Worm (Caenorhabditis elegans): ENCODE data around the gene M79.2.

The M79.2 gene

ce11 chrX:10591208-10591782 is 37.3 kb downstream of the M79.2 start:
- TF ChIP-seq snpc-4 (tag; optimal IDR thresholded peaks at IDR 0.05): no peak
- TF ChIP-seq C34B4.2 (tag; optimal IDR thresholded peaks at IDR 0.05): no peak
- TF ChIP-seq fos-1 (tag; optimal IDR thresholded peaks at IDR 0.05): no peak
- no peak for TF ChIP-seq ces-1 (GFP tag; optimal IDR thresholded peaks at IDR 0.05)
- TF ChIP-seq pax-3 (tag; optimal IDR thresholded peaks at IDR 0.05): no peak
- TF ChIP-seq mep-1 (tag; optimal IDR thresholded peaks at IDR 0.05): no peak
- no peak for TF ChIP-seq ceh-90 (tag; optimal IDR thresholded peaks at IDR 0.05)
- peak; percentile 30 for TF ChIP-seq unc-86 (tag; optimal IDR thresholded peaks at IDR 0.05)
- no peak for TF ChIP-seq nhr-84 (tag; optimal IDR thresholded peaks at IDR 0.05)
- TF ChIP-seq vab-15 (tag; optimal IDR thresholded peaks at IDR 0.05): no peak
- no peak for TF ChIP-seq nhr-11 (tag; optimal IDR thresholded peaks at IDR 0.05)
- no peak for TF ChIP-seq nhr-12 (tag; optimal IDR thresholded peaks at IDR 0.05)
- TF ChIP-seq mab-9 (GFP tag; IDR thresholded peaks at IDR 0.05): no peak
- peak; percentile 6 for TF ChIP-seq lin-14 (GFP tag; optimal IDR thresholded peaks at IDR 0.05)
- TF ChIP-seq ama-1 (optimal IDR thresholded peaks at IDR 0.05): no peak
- TF ChIP-seq aly-2 (tag; optimal IDR thresholded peaks at IDR 0.05): no peak
- TF ChIP-seq ztf-11 (tag; optimal IDR thresholded peaks at IDR 0.05): peak in 1 of 2 experiments; percentile 10
- TF ChIP-seq xbp-1 (tag; optimal IDR thresholded peaks at IDR 0.05): no peak
- TF ChIP-seq nhr-77 (tag; optimal IDR thresholded peaks at IDR 0.05): no peak
- TF ChIP-seq fkh-10 (GFP tag; optimal IDR thresholded peaks at IDR 0.05): no peak
- no peak for TF ChIP-seq sptf-1 (tag; optimal IDR thresholded peaks at IDR 0.05)
- no peak for TF ChIP-seq zip-4 (GFP tag; optimal IDR thresholded peaks at IDR 0.05)
- TF ChIP-seq alr-1 (tag; optimal IDR thresholded peaks at IDR 0.05; ENCODE audit: borderline replicate concordance): no peak

- TF ChIP-seq nhr-19 (GFP tag; conservative IDR thresholded peaks at IDR 0.05): no peak
- no peak for TF ChIP-seq hpl-2 (GFP tag; optimal IDR thresholded peaks at IDR 0.05)
- no peak for TF ChIP-seq alr-1 (tag; optimal IDR thresholded peaks at IDR 0.05; ENCODE audit: borderline replicate concordance)
- peak; percentile 75 for TF ChIP-seq fkh-10 (GFP tag; optimal IDR thresholded peaks at IDR 0.05)
- TF ChIP-seq lin-14 (GFP tag; optimal IDR thresholded peaks at IDR 0.05): peak; percentile 31
- TF ChIP-seq hlh-4 (tag; optimal IDR thresholded peaks at IDR 0.05): no peak
- no peak for TF ChIP-seq nhr-77 (tag; optimal IDR thresholded peaks at IDR 0.05)
- TF ChIP-seq dsc-1 (tag; optimal IDR thresholded peaks at IDR 0.05): no peak
- no peak for TF ChIP-seq aha-1 (tag; optimal IDR thresholded peaks at IDR 0.05)
- peak; percentile 2 for TF ChIP-seq nhr-85 (tag)
- TF ChIP-seq nhr-11 (tag; optimal IDR thresholded peaks at IDR 0.05): no peak
Measured at ce11 chrX:10590772-10591171, 37.8 kb downstream of the M79.2 start.

- TF ChIP-seq nhr-28 (tag; optimal IDR thresholded peaks at IDR 0.05) (no peak), nhr-77 (tag; optimal IDR thresholded peaks at IDR 0.05) (no peak), irx-1 (tag; optimal IDR thresholded peaks at IDR 0.05) (no peak), lin-35 (GFP tag; optimal IDR thresholded peaks at IDR 0.05) (no peak), ceh-8 (GFP tag; optimal IDR thresholded peaks at IDR 0.05) (no peak), nhr-76 (tag; optimal IDR thresholded peaks at IDR 0.05) (no peak), fkh-8 (tag; optimal IDR thresholded peaks at IDR 0.05) (peak; percentile 72), nhr-20 (tag; optimal IDR thresholded peaks at IDR 0.05) (no peak)
Measured at ce11 chrX:10589465-10589864, 39.1 kb downstream of the M79.2 start, which contains the start of gene F57C7.4. F57C7.4 (minus strand) TSS chrX:10589565.

- no peak for TF ChIP-seq efl-1 (optimal IDR thresholded peaks at IDR 0.05)
- peak in 1 of 2 experiments; percentile 35 for TF ChIP-seq efl-1 (GFP tag; optimal IDR thresholded peaks at IDR 0.05 in 1 of 2)
- no peak for TF ChIP-seq ets-5 (GFP tag; IDR thresholded peaks at IDR 0.05)
Measured at ce11 chrX:10576872-10577271, 51.7 kb downstream of the M79.2 start, which contains the start of gene nhx-5. nhx-5 (plus strand) TSS chrX:10576953.
